Fruit fly (Drosophila melanogaster) whole organism, embryonic: ENCODE data around the gene mRpL4.

ENCODE experiments used
- Bdp1 ChIP-seq: fragments of 200-800 bp; sonication (Bioruptor generic); optimal IDR thresholded peaks from 3 replicates; lab custom pipeline; 2016; ENCODE audit warnings: missing biosample characterization, missing genetic modification characterization
- CG10209 ChIP-seq: fragments of 200-800 bp; sonication (Bioruptor generic); optimal IDR thresholded peaks from 3 replicates; lab custom pipeline; 2017; ENCODE audit warnings: missing biosample characterization, mild to moderate bottlenecking, missing genetic modification characterization, missing genetic modification reagents
- CG12071 ChIP-seq: fragments of 200-800 bp; sonication (Bioruptor generic); optimal IDR thresholded peaks from 3 replicates; lab custom pipeline; 2018; ENCODE audit warnings: missing biosample characterization, mild to moderate bottlenecking, missing genetic modification characterization
- CG13287 ChIP-seq: fragments of 200-800 bp; sonication (Bioruptor generic); IDR thresholded peaks from 2 replicates; pipeline ENCODE4 v1.3.6; 2022; ENCODE audit warnings: missing biosample characterization, missing genetic modification characterization; ENCODE audit not compliant: partially characterized antibody
- CG13775 ChIP-seq: fragments of 200-800 bp; sonication (Bioruptor generic); optimal IDR thresholded peaks from 3 replicates; lab custom pipeline; 2017; ENCODE audit warnings: missing biosample characterization, mild to moderate bottlenecking, missing genetic modification characterization
- CG15011 ChIP-seq: fragments of 200-800 bp; sonication (Bioruptor generic); optimal IDR thresholded peaks from 3 replicates; lab custom pipeline; 2018; ENCODE audit warnings: missing biosample characterization, mild to moderate bottlenecking, missing genetic modification characterization
- CG15601 ChIP-seq: fragments of 200-800 bp; sonication (Bioruptor generic); optimal IDR thresholded peaks from 3 replicates; lab custom pipeline; 2019; ENCODE audit warnings: missing biosample characterization, mild to moderate bottlenecking, missing genetic modification characterization, moderate library complexity
- CG17186 ChIP-seq: fragments of 200-800 bp; sonication (Bioruptor generic); optimal IDR thresholded peaks from 3 replicates; lab custom pipeline; 2017; ENCODE audit warnings: missing biosample characterization, missing genetic modification reagents, missing genetic modification characterization
- CG18262 ChIP-seq: fragments of 200-800 bp; optimal IDR thresholded peaks from 3 replicates; lab custom pipeline; 2019; ENCODE audit warnings: missing biosample characterization, mild to moderate bottlenecking, missing genetic modification characterization, moderate library complexity
- CG30403 ChIP-seq: fragments of 200-800 bp; sonication (Bioruptor generic); optimal IDR thresholded peaks from 3 replicates; lab custom pipeline; 2016; ENCODE audit warnings: missing biosample characterization, missing genetic modification characterization
- CG31224 ChIP-seq: fragments of 200-800 bp; sonication (Bioruptor generic); IDR thresholded peaks from 2 replicates; pipeline ENCODE4 v1.3.6; 2022; ENCODE audit warnings: missing biosample characterization, missing genetic modification characterization
- CG33557 ChIP-seq: fragments of 200-800 bp; sonication (Bioruptor generic); optimal IDR thresholded peaks from 2 replicates; lab custom pipeline; 2019; ENCODE audit warnings: missing biosample characterization, mild to moderate bottlenecking, missing genetic modification characterization, moderate library complexity
- CG3838 ChIP-seq: fragments of 200-800 bp; sonication (Bioruptor generic); optimal IDR thresholded peaks from 3 replicates; lab custom pipeline; 2016; ENCODE audit warnings: missing biosample characterization, missing genetic modification characterization
- CG3847 ChIP-seq: fragments of 200-800 bp; sonication (Bioruptor generic); IDR thresholded peaks from 2 replicates; pipeline ENCODE4 v1.3.6; 2022; ENCODE audit warnings: missing biosample characterization, missing genetic modification characterization
- CG3995 ChIP-seq: fragments of 200-800 bp; sonication (Bioruptor generic); optimal IDR thresholded peaks from 3 replicates; lab custom pipeline; 2016; ENCODE audit warnings: missing biosample characterization, missing genetic modification characterization
- CG4617 ChIP-seq: fragments of 200-800 bp; sonication (Bioruptor generic); optimal IDR thresholded peaks from 3 replicates; lab custom pipeline; 2016; ENCODE audit warnings: missing biosample characterization, missing genetic modification characterization, borderline replicate concordance
- CG6854 ChIP-seq: fragments of 200-800 bp; sonication (Bioruptor generic); optimal IDR thresholded peaks from 3 replicates; lab custom pipeline; 2017; ENCODE audit warnings: missing biosample characterization, mild to moderate bottlenecking, missing genetic modification characterization
- CG7987 ChIP-seq: fragments of 200-800 bp; sonication (Bioruptor generic); optimal IDR thresholded peaks from 2 replicates; lab custom pipeline; 2018; ENCODE audit warnings: missing biosample characterization, mild to moderate bottlenecking, missing genetic modification characterization, moderate library complexity
- Chrac-16 ChIP-seq: fragments of 200-800 bp; sonication (Bioruptor generic); optimal IDR thresholded peaks from 3 replicates; lab custom pipeline; 2016; ENCODE audit warnings: missing biosample characterization, missing genetic modification characterization
- CkIIα-i1 ChIP-seq: fragments of 200-800 bp; sonication (Bioruptor generic); IDR thresholded peaks from 2 replicates; pipeline ENCODE4 v1.3.6; 2022; ENCODE audit warnings: missing biosample characterization, missing genetic modification characterization
- CrebB ChIP-seq: fragments of 200-800 bp; sonication (Bioruptor generic); optimal IDR thresholded peaks from 3 replicates; lab custom pipeline; 2018; ENCODE audit warnings: missing biosample characterization, mild to moderate bottlenecking, missing genetic modification characterization
- Dll ChIP-seq: fragments of 200-800 bp; sonication (Bioruptor generic); IDR thresholded peaks from 4 replicates; pipeline ENCODE4 v1.3.6; 2022; ENCODE audit warnings: missing biosample characterization, missing genetic modification characterization; ENCODE audit not compliant: partially characterized antibody
- Doc2 ChIP-seq: fragments of 200-800 bp; sonication (Bioruptor generic); IDR thresholded peaks from 2 replicates; pipeline ENCODE4 v1.3.6; 2022; ENCODE audit warnings: missing biosample characterization, missing genetic modification characterization
- Elba2 ChIP-seq: fragments of 200-800 bp; sonication (Bioruptor generic); optimal IDR thresholded peaks from 3 replicates; lab custom pipeline; 2016; ENCODE audit warnings: missing biosample characterization, missing genetic modification characterization
- GATAe ChIP-seq: fragments of 200-800 bp; sonication (Bioruptor generic); conservative IDR thresholded peaks from 2 replicates; pipeline ENCODE4 v1.3.6; 2022; ENCODE audit warnings: missing biosample characterization, missing genetic modification characterization
- Hand ChIP-seq: fragments of 200-800 bp; sonication (Bioruptor generic); optimal IDR thresholded peaks from 2 replicates; lab custom pipeline; 2017; ENCODE audit warnings: mild to moderate bottlenecking, missing biosample characterization, missing genetic modification reagents, missing genetic modification characterization
- MBD-R2 ChIP-seq: fragments of 200-800 bp; sonication (Bioruptor generic); IDR thresholded peaks from 2 replicates; pipeline ENCODE4 v1.3.6; 2022; ENCODE audit warnings: missing biosample characterization, missing genetic modification characterization
- NC2α ChIP-seq: fragments of 200-800 bp; sonication (Bioruptor generic); optimal IDR thresholded peaks from 2 replicates; lab custom pipeline; 2016; ENCODE audit warnings: missing biosample characterization, missing genetic modification characterization
- NC2β ChIP-seq: fragments of 200-800 bp; sonication (Bioruptor generic); optimal IDR thresholded peaks from 2 replicates; lab custom pipeline; 2016; ENCODE audit warnings: missing biosample characterization, missing genetic modification characterization
- NFAT ChIP-seq: fragments of 200-800 bp; sonication (Bioruptor generic); IDR thresholded peaks from 2 replicates; pipeline ENCODE4 v1.3.6; 2022; ENCODE audit warnings: missing biosample characterization, missing genetic modification characterization
- Ravus ChIP-seq: fragments of 200-800 bp; sonication (Bioruptor generic); IDR thresholded peaks from 2 replicates; pipeline ENCODE4 v1.3.6; 2022; ENCODE audit warnings: missing biosample characterization, missing genetic modification characterization
- Trl ChIP-seq, 3 experiments: fragments of >200 bp in 2 of 3; fragments of 200-800 bp in 1 of 3; sonication (Bioruptor generic) in 1 of 3; optimal IDR thresholded peaks; 2 replicates in 1 of 3; 3 replicates in 2 of 3; lab custom pipeline; 2016 to 2017; ENCODE audit warnings: missing biosample characterization in 1 of 3, missing genetic modification characterization in 1 of 3
- Xbp1 ChIP-seq: fragments of 200-800 bp; sonication (Bioruptor generic); optimal IDR thresholded peaks from 3 replicates; lab custom pipeline; 2016; ENCODE audit warnings: missing biosample characterization, mild to moderate bottlenecking, missing genetic modification characterization
- al ChIP-seq: fragments of 200-800 bp; sonication (Bioruptor generic); IDR thresholded peaks from 2 replicates; pipeline ENCODE4 v1.3.6; 2022; ENCODE audit warnings: missing biosample characterization, missing genetic modification characterization
- ash1 ChIP-seq: fragments of 200-800 bp; sonication (Bioruptor generic); optimal IDR thresholded peaks from 2 replicates; lab custom pipeline; 2018; ENCODE audit warnings: missing biosample characterization, mild to moderate bottlenecking, missing genetic modification characterization
- dmrt11E ChIP-seq: fragments of 200-800 bp; sonication (Bioruptor generic); optimal IDR thresholded peaks from 3 replicates; lab custom pipeline; 2018; ENCODE audit warnings: missing biosample characterization, mild to moderate bottlenecking, missing genetic modification characterization, moderate library complexity
- hkb ChIP-seq, 2 experiments: fragments of 200-800 bp in 1 of 2; fragments of >200 bp in 1 of 2; sonication (Bioruptor generic) in 1 of 2; IDR thresholded peaks in 1 of 2; optimal IDR thresholded peaks in 1 of 2; 2 replicates each; pipeline versions ENCODE4 v1.3.6 to Lab custom; 2017 to 2022; ENCODE audit warnings: missing biosample characterization in 1 of 2, missing genetic modification characterization in 1 of 2
- ind ChIP-seq: fragments of 200-800 bp; sonication (Bioruptor generic); optimal IDR thresholded peaks from 3 replicates; lab custom pipeline; 2016; ENCODE audit warnings: missing biosample characterization, missing genetic modification characterization
- insv ChIP-seq, 2 experiments: fragments of 200-800 bp; sonication (Bioruptor generic); optimal IDR thresholded peaks; 3 replicates each; lab custom pipeline; 2016 to 2018; ENCODE audit warnings: missing biosample characterization in 2 of 2, missing genetic modification characterization in 2 of 2
- lbe ChIP-seq: fragments of 200-800 bp; sonication (Bioruptor generic); optimal IDR thresholded peaks from 2 replicates; lab custom pipeline; 2016; ENCODE audit warnings: missing biosample characterization, mild to moderate bottlenecking, missing genetic modification characterization
- lov ChIP-seq, 2 experiments: fragments of 200-800 bp in 1 of 2; fragments of >200 bp in 1 of 2; sonication (Bioruptor generic) in 1 of 2; IDR thresholded peaks in 1 of 2; optimal IDR thresholded peaks in 1 of 2; 2 replicates in 1 of 2; 3 replicates in 1 of 2; pipeline versions ENCODE4 v1.3.6 to Lab custom; 2017 to 2022; ENCODE audit warnings: missing biosample characterization in 1 of 2, missing genetic modification characterization in 1 of 2
- pnt ChIP-seq: fragments of 200-800 bp; sonication (Bioruptor generic); optimal IDR thresholded peaks from 3 replicates; lab custom pipeline; 2016; ENCODE audit warnings: missing biosample characterization, missing genetic modification characterization
- sens-2 ChIP-seq: fragments of 200-800 bp; sonication (Bioruptor generic); IDR thresholded peaks from 2 replicates; pipeline ENCODE4 v1.3.6; 2022; ENCODE audit warnings: missing biosample characterization, missing genetic modification characterization
- sisA ChIP-seq: fragments of 200-800 bp; sonication (Bioruptor generic); IDR thresholded peaks from 2 replicates; pipeline ENCODE4 v1.3.6; 2022; ENCODE audit warnings: missing biosample characterization, missing genetic modification characterization
- tna ChIP-seq: fragments of 200-800 bp; sonication (Bioruptor generic); IDR thresholded peaks from 2 replicates; pipeline ENCODE4 v1.3.6; 2022; ENCODE audit warnings: missing biosample characterization, missing genetic modification characterization; ENCODE audit not compliant: partially characterized antibody
- trem ChIP-seq: fragments of 200-800 bp; optimal IDR thresholded peaks from 3 replicates; lab custom pipeline; 2019; ENCODE audit warnings: missing biosample characterization, mild to moderate bottlenecking, missing genetic modification characterization, moderate library complexity
- zfh2 ChIP-seq: fragments of 200-800 bp; sonication (Bioruptor generic); optimal IDR thresholded peaks from 2 replicates; lab custom pipeline; 2016; ENCODE audit warnings: missing biosample characterization, missing genetic modification characterization

Gene mRpL4

DNA sequence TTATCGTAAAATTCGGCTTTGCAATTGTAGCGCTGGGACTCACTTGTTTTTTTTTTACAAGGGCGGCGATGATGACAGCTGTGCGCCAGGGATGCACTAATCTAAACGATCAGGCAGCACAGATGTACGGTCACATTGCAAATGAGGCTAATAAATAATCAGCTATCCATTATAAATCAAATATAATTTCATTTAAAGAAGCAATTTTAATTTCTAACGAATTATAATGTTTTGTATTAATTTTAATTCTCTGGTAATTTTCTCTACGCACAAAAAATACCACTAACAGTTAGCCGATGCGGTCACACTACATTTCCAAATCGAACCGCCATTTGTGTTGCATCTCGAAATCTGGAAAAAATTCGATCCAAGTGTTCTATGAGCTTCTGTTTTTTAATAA lies 18.3 kb downstream of the mRpL4 start, which contains the start of the genes cni and fzy (continued):
- TF ChIP-seq CG15011 (GFP tag; lab: Kevin White, UChicago) (no peak), MBD-R2 (peak; percentile 93), lbe (peak; percentile 52), CG3847 (GFP tag; lab: Robert Waterston, UW) (peak; percentile 78), al (GFP tag; lab: Robert Waterston, UW) (no peak), Xbp1 (GFP tag; lab: Kevin White, UChicago) (peak; percentile 21), trem (tag; lab: Kevin White, UChicago) (peak; percentile 93), CG15601 (tag; lab: Kevin White, UChicago) (peak; percentile 3), tna (GFP tag; lab: Robert Waterston, UW) (no peak), CG33557 (GFP tag; lab: Kevin White, UChicago) (peak; percentile 23), sisA (GFP tag; lab: Robert Waterston, UW) (peak; percentile 39; the same call in 1 of the 2 replicates), CG17186 (GFP tag; lab: Kevin White, UChicago) (peak; percentile 68), CG13775 (GFP tag; lab: Kevin White, UChicago) (peak; percentile 45), ind (peak; percentile 34), Ravus (GFP tag; lab: Robert Waterston, UW) (no peak), Elba2 (peak; percentile 18), hkb (optimal IDR thresholded peaks at IDR 0.05; lab: Kevin White, UChicago) (peak; percentile 68), hkb (GFP tag; IDR thresholded peaks at IDR 0.05; lab: Robert Waterston, UW) (no peak), dmrt11E (tag; lab: Kevin White, UChicago) (peak; percentile 21), CG10209 (GFP tag; lab: Kevin White, UChicago) (peak; percentile 11), Bdp1 (GFP tag; lab: Kevin White, UChicago) (peak; percentile 21)

DNA sequence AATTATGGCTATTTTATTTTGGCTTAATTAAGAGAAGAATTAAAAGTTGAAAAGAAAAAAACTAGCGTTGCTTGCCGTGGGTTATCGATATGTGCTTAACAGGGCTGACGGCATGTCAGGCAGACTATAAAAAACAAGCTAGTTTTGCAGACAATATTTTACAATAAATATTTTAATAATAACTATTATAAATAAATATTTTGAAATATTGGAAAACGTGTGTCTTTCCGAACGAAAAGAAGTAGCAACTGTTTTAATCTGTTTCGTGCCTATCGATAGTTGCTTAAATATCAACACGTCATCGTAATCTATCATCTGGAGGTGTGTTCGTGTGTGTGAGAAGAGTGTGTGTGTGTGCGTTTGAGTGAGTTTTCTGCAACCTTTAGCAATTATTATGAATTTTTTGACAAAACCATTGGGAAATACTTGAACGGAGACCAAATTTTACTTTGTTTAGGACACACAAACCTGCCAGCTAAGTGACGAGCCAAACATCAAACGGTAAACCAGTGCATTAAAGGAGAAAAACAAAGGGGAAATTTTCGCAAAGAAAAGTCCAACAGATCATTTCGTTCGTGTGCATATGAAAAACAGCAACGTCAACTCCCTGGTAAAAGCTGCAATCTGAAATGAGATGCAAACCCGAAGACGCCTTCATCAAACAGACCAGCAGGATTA lies 21.8 kb downstream of the mRpL4 start, which contains the start of the genes CG5861 and Syx5:
CG5861 (minus strand) TSS at position 273 of the 678 bp plus-strand sequence.
Syx5 (plus strand) TSS at position 321 of the 678 bp plus-strand sequence.
- TF ChIP-seq pnt (GFP tag; lab: Kevin White, UChicago) (no peak), CG7987 (GFP tag; lab: Kevin White, UChicago) (peak; percentile 17), CG31224 (GFP tag; lab: Robert Waterston, UW) (peak; percentile 39; the same call in 1 of the 2 replicates), CG13287 (GFP tag; lab: Robert Waterston, UW) (peak; percentile 96), NC2α (GFP tag; lab: Kevin White, UChicago) (no peak), Chrac-16 (GFP tag; lab: Kevin White, UChicago) (peak; percentile 32), ash1 (GFP tag; lab: Kevin White, UChicago) (no peak), CG3838 (GFP tag; lab: Kevin White, UChicago) (no peak), Dll (peak; percentile 98), zfh2 (GFP tag; lab: Kevin White, UChicago) (peak; percentile 28), CkIIα-i1 (GFP tag; lab: Robert Waterston, UW) (no peak), CG12071 (no peak), Hand (GFP tag; lab: Kevin White, UChicago) (no peak), insv (GFP tag; optimal IDR thresholded peaks at IDR 0.05; lab: Kevin White, UChicago) (peak in 1 of 2 experiments; percentile 43), NFAT (peak; percentile 55), CG3995 (GFP tag; lab: Kevin White, UChicago) (peak; percentile 18), Doc2 (GFP tag; lab: Robert Waterston, UW) (no peak), lbe (peak; percentile 82), lov (optimal IDR thresholded peaks at IDR 0.05; lab: Kevin White, UChicago) (no peak), lov (GFP tag; IDR thresholded peaks at IDR 0.05; lab: Robert Waterston, UW) (no peak), Trl (optimal IDR thresholded peaks at IDR 0.05; lab: Kevin White, UChicago) (no peak), Trl (GFP tag; optimal IDR thresholded peaks at IDR 0.05; lab: Kevin White, UChicago) (no peak), GATAe (GFP tag; lab: Robert Waterston, UW) (0 out of 2 replicates have a peak, but pooled peaks have one; percentile 30), CrebB (tag; lab: Kevin White, UChicago) (peak; percentile 50), CG6854 (no peak), CG4617 (GFP tag; lab: Kevin White, UChicago) (peak; percentile 61), sens-2 (GFP tag; lab: Robert Waterston, UW) (no peak), NC2β (GFP tag; lab: Kevin White, UChicago) (no peak), CG18262 (peak; percentile 62), CG30403 (peak; percentile 67)
